Fruit fly (Drosophila melanogaster) whole organism, embryonic: Measurements from ENCODE around the gene CG10365.

Source experiments
- Aef1 ChIP-seq: fragments of 200-800 bp; sonication (Bioruptor generic); IDR thresholded peaks from 3 replicates; pipeline ENCODE4 v1.3.6; 2022; ENCODE audit warnings: missing biosample characterization, missing genetic modification characterization
- Asciz ChIP-seq: fragments of 200-800 bp; sonication (Bioruptor generic); optimal IDR thresholded peaks from 2 replicates; lab custom pipeline; 2017; ENCODE audit warnings: missing biosample characterization, mild to moderate bottlenecking, missing genetic modification characterization, missing genetic modification reagents
- Bgb ChIP-seq: fragments of 200-800 bp; sonication (Bioruptor generic); IDR thresholded peaks from 2 replicates; pipeline ENCODE4 v1.3.6; 2022; ENCODE audit warnings: missing biosample characterization, missing genetic modification characterization; ENCODE audit not compliant: partially characterized antibody
- CG10147 ChIP-seq: fragments of 200-800 bp; sonication (Bioruptor generic); optimal IDR thresholded peaks from 2 replicates; lab custom pipeline; 2019; ENCODE audit warnings: missing biosample characterization, mild to moderate bottlenecking, missing genetic modification characterization, moderate library complexity
- CG12769 ChIP-seq: fragments of 200-800 bp; sonication (Bioruptor generic); optimal IDR thresholded peaks from 2 replicates; lab custom pipeline; 2019; ENCODE audit warnings: missing biosample characterization, mild to moderate bottlenecking, missing genetic modification characterization, moderate library complexity
- CG13287 ChIP-seq: fragments of 200-800 bp; sonication (Bioruptor generic); IDR thresholded peaks from 2 replicates; pipeline ENCODE4 v1.3.6; 2022; ENCODE audit warnings: missing biosample characterization, missing genetic modification characterization; ENCODE audit not compliant: partially characterized antibody
- CG13296 ChIP-seq: fragments of 200-800 bp; sonication (Bioruptor generic); optimal IDR thresholded peaks from 3 replicates; lab custom pipeline; 2018; ENCODE audit warnings: missing biosample characterization, mild to moderate bottlenecking, missing genetic modification characterization
- CG14965 ChIP-seq: fragments of 200-800 bp; sonication (Bioruptor generic); optimal IDR thresholded peaks from 2 replicates; lab custom pipeline; 2016; ENCODE audit warnings: missing biosample characterization, missing genetic modification characterization, borderline replicate concordance
- CG15514 ChIP-seq: fragments of 200-800 bp; sonication (Bioruptor generic); optimal IDR thresholded peaks from 3 replicates; lab custom pipeline; 2017; ENCODE audit warnings: missing biosample characterization, missing genetic modification characterization, mild to moderate bottlenecking, moderate library complexity, missing genetic modification reagents
- CG17361 ChIP-seq: fragments of 200-800 bp; sonication (Bioruptor generic); IDR thresholded peaks from 3 replicates; pipeline ENCODE4 v1.3.6; 2022; ENCODE audit warnings: missing biosample characterization, missing genetic modification characterization
- CG18262 ChIP-seq: fragments of 200-800 bp; optimal IDR thresholded peaks from 3 replicates; lab custom pipeline; 2019; ENCODE audit warnings: missing biosample characterization, mild to moderate bottlenecking, missing genetic modification characterization, moderate library complexity
- CG1832 ChIP-seq: fragments of 200-800 bp; sonication (Bioruptor generic); optimal IDR thresholded peaks from 2 replicates; lab custom pipeline; 2017; ENCODE audit warnings: missing biosample characterization, mild to moderate bottlenecking, missing genetic modification characterization, inconsistent platforms
- CG18599 ChIP-seq: fragments of 200-800 bp; sonication (Bioruptor generic); optimal IDR thresholded peaks from 3 replicates; lab custom pipeline; 2017; ENCODE audit warnings: missing biosample characterization, missing genetic modification characterization, mild to moderate bottlenecking, moderate library complexity, missing genetic modification reagents
- CG18619 ChIP-seq: fragments of 200-800 bp; sonication (Bioruptor generic); optimal IDR thresholded peaks from 3 replicates; lab custom pipeline; 2017; ENCODE audit warnings: missing biosample characterization, mild to moderate bottlenecking, missing genetic modification characterization
- CG2129 ChIP-seq: fragments of 200-800 bp; sonication (Bioruptor generic); IDR thresholded peaks from 2 replicates; pipeline ENCODE4 v1.3.6; 2022; ENCODE audit warnings: missing biosample characterization, missing genetic modification characterization; ENCODE audit not compliant: partially characterized antibody
- CG2712 ChIP-seq: fragments of 200-800 bp; optimal IDR thresholded peaks from 3 replicates; lab custom pipeline; 2019; ENCODE audit warnings: missing biosample characterization, mild to moderate bottlenecking, missing genetic modification characterization, moderate library complexity
- CG33557 ChIP-seq: fragments of 200-800 bp; sonication (Bioruptor generic); optimal IDR thresholded peaks from 2 replicates; lab custom pipeline; 2019; ENCODE audit warnings: missing biosample characterization, mild to moderate bottlenecking, missing genetic modification characterization, moderate library complexity
- CG34376 ChIP-seq: fragments of 200-800 bp; sonication (Bioruptor generic); optimal IDR thresholded peaks from 2 replicates; lab custom pipeline; 2018; ENCODE audit warnings: missing biosample characterization, mild to moderate bottlenecking, missing genetic modification characterization
- CG4424 ChIP-seq: fragments of 200-800 bp; sonication (Bioruptor generic); optimal IDR thresholded peaks from 3 replicates; lab custom pipeline; 2016; ENCODE audit warnings: missing biosample characterization, missing genetic modification characterization
- CG5180 ChIP-seq: fragments of 200-800 bp; sonication (Bioruptor generic); optimal IDR thresholded peaks from 3 replicates; lab custom pipeline; 2017; ENCODE audit warnings: missing biosample characterization, missing genetic modification characterization, mild to moderate bottlenecking, moderate library complexity, missing genetic modification reagents
- CG7786 ChIP-seq: fragments of 200-800 bp; sonication (Bioruptor generic); optimal IDR thresholded peaks from 2 replicates; lab custom pipeline; 2016; ENCODE audit warnings: missing biosample characterization, missing genetic modification characterization
- CG7839 ChIP-seq: fragments of 200-800 bp; sonication (Bioruptor generic); optimal IDR thresholded peaks from 3 replicates; lab custom pipeline; 2018; ENCODE audit warnings: missing biosample characterization, mild to moderate bottlenecking, missing genetic modification characterization, moderate library complexity
- CG9215 ChIP-seq: fragments of 200-800 bp; sonication (Bioruptor generic); IDR thresholded peaks from 2 replicates; pipeline ENCODE4 v1.3.6; 2022; ENCODE audit warnings: missing biosample characterization, missing genetic modification characterization
- CTCF ChIP-seq: fragments of 200-800 bp; sonication (Bioruptor generic); optimal IDR thresholded peaks from 2 replicates; lab custom pipeline; 2017; ENCODE audit warnings: missing biosample characterization, mild to moderate bottlenecking, missing genetic modification characterization, moderate library complexity
- CoRest ChIP-seq: fragments of 200-800 bp; sonication (Bioruptor generic); optimal IDR thresholded peaks from 3 replicates; lab custom pipeline; 2018; ENCODE audit warnings: missing biosample characterization, mild to moderate bottlenecking, missing genetic modification characterization, moderate library complexity
- D19A ChIP-seq: fragments of 200-800 bp; optimal IDR thresholded peaks from 3 replicates; lab custom pipeline; 2019; ENCODE audit warnings: missing biosample characterization, mild to moderate bottlenecking, missing genetic modification characterization, moderate library complexity
- HLH4C ChIP-seq: fragments of 200-800 bp; sonication (Bioruptor generic); IDR thresholded peaks from 3 replicates; pipeline ENCODE4 v1.3.6; 2022; ENCODE audit warnings: missing biosample characterization, missing genetic modification characterization; ENCODE audit not compliant: partially characterized antibody
- Mrtf ChIP-seq: fragments of 200-800 bp; sonication (Bioruptor generic); IDR thresholded peaks from 3 replicates; pipeline ENCODE4 v1.3.6; 2022; ENCODE audit warnings: missing biosample characterization, missing genetic modification characterization
- NfI ChIP-seq: fragments of 200-800 bp; sonication (Bioruptor generic); optimal IDR thresholded peaks from 3 replicates; lab custom pipeline; 2018; ENCODE audit warnings: missing biosample characterization, mild to moderate bottlenecking, missing genetic modification characterization, moderate library complexity
- Opbp ChIP-seq: fragments of 200-800 bp; sonication (Bioruptor generic); IDR thresholded peaks from 3 replicates; pipeline ENCODE4 v1.3.6; 2022; ENCODE audit warnings: missing biosample characterization, missing genetic modification characterization; ENCODE audit not compliant: partially characterized antibody
- Xbp1 ChIP-seq: fragments of 200-800 bp; sonication (Bioruptor generic); optimal IDR thresholded peaks from 3 replicates; lab custom pipeline; 2016; ENCODE audit warnings: missing biosample characterization, mild to moderate bottlenecking, missing genetic modification characterization
- al ChIP-seq: fragments of 200-800 bp; sonication (Bioruptor generic); IDR thresholded peaks from 2 replicates; pipeline ENCODE4 v1.3.6; 2022; ENCODE audit warnings: missing biosample characterization, missing genetic modification characterization
- dimm ChIP-seq: fragments of 200-800 bp; sonication (Bioruptor generic); IDR thresholded peaks from 2 replicates; pipeline ENCODE4 v1.3.6; 2022; ENCODE audit warnings: missing biosample characterization, missing genetic modification characterization
- eyg ChIP-seq: fragments of 200-800 bp; sonication (Bioruptor generic); optimal IDR thresholded peaks from 3 replicates; lab custom pipeline; 2016; ENCODE audit warnings: missing biosample characterization, missing genetic modification characterization
- gce ChIP-seq: fragments of 200-800 bp; sonication (Bioruptor generic); IDR thresholded peaks from 3 replicates; pipeline ENCODE4 v1.3.6; 2022; ENCODE audit warnings: missing biosample characterization, missing genetic modification characterization
- gcm2 ChIP-seq: fragments of 200-800 bp; sonication (Bioruptor generic); optimal IDR thresholded peaks from 2 replicates; lab custom pipeline; 2016; ENCODE audit warnings: missing biosample characterization, missing genetic modification characterization
- ind ChIP-seq: fragments of 200-800 bp; sonication (Bioruptor generic); optimal IDR thresholded peaks from 3 replicates; lab custom pipeline; 2016; ENCODE audit warnings: missing biosample characterization, missing genetic modification characterization
- jumu ChIP-seq: fragments of 200-800 bp; sonication (Bioruptor generic); optimal IDR thresholded peaks from 3 replicates; lab custom pipeline; 2016; ENCODE audit warnings: missing biosample characterization, missing genetic modification characterization
- pita ChIP-seq: fragments of 200-800 bp; sonication (Bioruptor generic); optimal IDR thresholded peaks from 2 replicates; lab custom pipeline; 2017; ENCODE audit warnings: missing biosample characterization, mild to moderate bottlenecking, missing genetic modification characterization
- ro ChIP-seq: fragments of 200-800 bp; sonication (Bioruptor generic); IDR thresholded peaks from 2 replicates; pipeline ENCODE4 v1.3.6; 2022; ENCODE audit warnings: missing biosample characterization, missing genetic modification characterization
- sr ChIP-seq: fragments of 200-800 bp; sonication (Bioruptor generic); IDR thresholded peaks from 3 replicates; pipeline ENCODE4 v1.3.6; 2022; ENCODE audit warnings: missing biosample characterization, missing genetic modification characterization
- twi ChIP-seq: fragments of 200-800 bp; optimal IDR thresholded peaks from 2 replicates; lab custom pipeline; 2019; ENCODE audit warnings: missing biosample characterization, mild to moderate bottlenecking, missing genetic modification characterization, moderate library complexity
- unpg ChIP-seq: fragments of 200-800 bp; sonication (Bioruptor generic); optimal IDR thresholded peaks from 3 replicates; lab custom pipeline; 2018; ENCODE audit warnings: missing biosample characterization, mild to moderate bottlenecking, missing genetic modification characterization, moderate library complexity
- wdn ChIP-seq: fragments of 200-800 bp; sonication (Bioruptor generic); IDR thresholded peaks from 2 replicates; pipeline ENCODE4 v1.3.6; 2022; ENCODE audit warnings: missing biosample characterization, missing genetic modification characterization
- zen ChIP-seq: fragments of 200-800 bp; sonication (Bioruptor generic); optimal IDR thresholded peaks from 3 replicates; lab custom pipeline; 2018; ENCODE audit warnings: missing biosample characterization, mild to moderate bottlenecking, missing genetic modification characterization, moderate library complexity

Gene CG10365

DNA sequence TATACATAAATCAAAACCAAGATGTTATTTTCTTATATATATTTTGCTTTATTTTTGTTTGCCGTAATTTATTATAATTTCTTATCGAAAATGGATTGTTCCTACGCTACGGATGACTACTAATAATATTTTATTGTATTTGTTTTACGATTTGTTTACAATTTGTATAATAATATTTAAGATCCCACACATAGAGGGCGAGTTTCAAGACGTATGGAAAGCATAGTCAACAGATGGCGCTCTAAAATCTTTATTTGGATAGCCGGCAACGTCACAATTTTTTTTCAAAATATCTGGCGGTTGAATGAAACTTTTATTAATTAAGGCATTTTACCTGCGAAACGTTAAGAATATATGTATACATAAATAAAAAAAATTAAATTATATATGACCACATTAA is 1.2 kb upstream of the CG10365 start (continued):
- TF ChIP-seq CG15514 (peak; percentile 34), gcm2 (GFP tag; lab: Kevin White, UChicago) (no peak), Opbp (GFP tag; lab: Robert Waterston, UW) (no peak), CG18262 (tag; lab: Kevin White, UChicago) (peak; percentile 26), D19A (peak; percentile 51), CTCF (GFP tag; lab: Kevin White, UChicago) (peak; percentile 98), Bgb (GFP tag; lab: Robert Waterston, UW) (peak; percentile 42; the same call in 1 of the 2 replicates), Asciz (peak; percentile 2), CG1832 (no peak), gce (GFP tag; lab: Robert Waterston, UW) (no peak), CG18619 (GFP tag; lab: Kevin White, UChicago) (peak; percentile 2), CG2712 (tag; lab: Kevin White, UChicago) (peak; percentile 53), dimm (GFP tag; lab: Robert Waterston, UW) (no peak), ro (GFP tag; lab: Robert Waterston, UW) (no peak), CG4424 (GFP tag; lab: Kevin White, UChicago) (peak; percentile 22), CG18599 (GFP tag; lab: Kevin White, UChicago) (no peak), Mrtf (GFP tag; lab: Robert Waterston, UW) (no peak), unpg (GFP tag; lab: Kevin White, UChicago) (peak; percentile 23), Aef1 (GFP tag; lab: Robert Waterston, UW) (no peak), sr (GFP tag; lab: Robert Waterston, UW) (no peak), pita (GFP tag; lab: Kevin White, UChicago) (peak; percentile 17), CG9215 (GFP tag; lab: Robert Waterston, UW) (no peak), CG33557 (GFP tag; lab: Kevin White, UChicago) (no peak), HLH4C (no peak), CG34376 (GFP tag; lab: Kevin White, UChicago) (no peak), CoRest (tag; lab: Kevin White, UChicago) (peak; percentile 70), CG13287 (GFP tag; lab: Robert Waterston, UW) (peak; percentile 31; the same call in 1 of the 2 replicates), jumu (GFP tag; lab: Kevin White, UChicago) (no peak), zen (peak; percentile 64), CG13296 (GFP tag; lab: Kevin White, UChicago) (peak; percentile 19), wdn (no peak), NfI (GFP tag; lab: Kevin White, UChicago) (peak; percentile 45), CG10147 (GFP tag; lab: Kevin White, UChicago) (peak; percentile 36), CG7839 (tag; lab: Kevin White, UChicago) (peak; percentile 35), Xbp1 (GFP tag; lab: Kevin White, UChicago) (peak; percentile 55), CG2129 (GFP tag; lab: Robert Waterston, UW) (no peak), twi (no peak), eyg (GFP tag; lab: Kevin White, UChicago) (no peak), CG17361 (GFP tag; lab: Robert Waterston, UW) (peak; percentile 29; the same call in 1 of the 3 replicates), CG5180 (GFP tag; lab: Kevin White, UChicago) (no peak), CG14965 (GFP tag; lab: Kevin White, UChicago) (no peak), CG12769 (tag; lab: Kevin White, UChicago) (peak; percentile 24), CG7786 (GFP tag; lab: Kevin White, UChicago) (no peak), ind (GFP tag; lab: Kevin White, UChicago) (peak; percentile 21), al (GFP tag; lab: Robert Waterston, UW) (no peak)
